Fruit fly (Drosophila melanogaster): Measurements from ENCODE around the gene Prosalpha2.

Gene Prosalpha2

dm6 chr3R:12422379-12422975 is 8.6 kb upstream of the Prosalpha2 start, which contains the start of the genes Scgbeta and CG17202 (continued):
- TF ChIP-seq CG30431 (GFP tag; optimal IDR thresholded peaks at IDR 0.05) (no peak), CG9727 (GFP tag; optimal IDR thresholded peaks at IDR 0.05) (no peak), Scr (GFP tag; IDR thresholded peaks at IDR 0.05; ENCODE audit: partially characterized antibody) (no peak), CG7987 (GFP tag; optimal IDR thresholded peaks at IDR 0.05) (no peak), ken (GFP tag; IDR thresholded peaks at IDR 0.05) (no peak), CG17328 (GFP tag; IDR thresholded peaks at IDR 0.05) (no peak), CG34376 (GFP tag; optimal IDR thresholded peaks at IDR 0.05) (peak; percentile 40), aop (GFP tag; IDR thresholded peaks at IDR 0.05) (no peak), CG34422 (GFP tag; IDR thresholded peaks at IDR 0.05) (no peak), btn (GFP tag; optimal IDR thresholded peaks at IDR 0.05) (no peak), sob (GFP tag; IDR thresholded peaks at IDR 0.05) (no peak), Nf-YC (tag; optimal IDR thresholded peaks at IDR 0.05) (no peak), Six4 (GFP tag; optimal IDR thresholded peaks at IDR 0.05) (no peak), CG31365 (tag; optimal IDR thresholded peaks at IDR 0.05) (no peak), CG12299 (tag; optimal IDR thresholded peaks at IDR 0.05) (no peak), CG10321 (GFP tag; IDR thresholded peaks at IDR 0.05) (no peak), Stat92E (GFP tag; optimal IDR thresholded peaks at IDR 0.05) (no peak), CG10431 (GFP tag; optimal IDR thresholded peaks at IDR 0.05) (no peak), CG6854 (GFP tag; optimal IDR thresholded peaks at IDR 0.05) (no peak), CG1529 (GFP tag; optimal IDR thresholded peaks at IDR 0.05) (no peak), CG17359 (tag; optimal IDR thresholded peaks at IDR 0.05) (no peak), ato (GFP tag; IDR thresholded peaks at IDR 0.05; ENCODE audit: partially characterized antibody) (no peak), Blimp-1 (GFP tag; optimal IDR thresholded peaks at IDR 0.05) (no peak), Gug (GFP tag; IDR thresholded peaks at IDR 0.05) (no peak), scrt (GFP tag; optimal IDR thresholded peaks at IDR 0.05) (no peak), CG9797 (GFP tag; optimal IDR thresholded peaks at IDR 0.05) (peak; percentile 79), az2 (GFP tag; optimal IDR thresholded peaks at IDR 0.05) (no peak), PHDP (tag; optimal IDR thresholded peaks at IDR 0.05) (no peak), mld (GFP tag; IDR thresholded peaks at IDR 0.05; ENCODE audit: partially characterized antibody) (no peak), CG34224 (GFP tag; IDR thresholded peaks at IDR 0.05; ENCODE audit: partially characterized antibody) (no peak), CG1647 (GFP tag; optimal IDR thresholded peaks at IDR 0.05) (no peak), Ada2b (GFP tag; IDR thresholded peaks at IDR 0.05) (0 out of 2 replicates have a peak, but pooled peaks have one; percentile 5), CG10209 (GFP tag; optimal IDR thresholded peaks at IDR 0.05) (no peak), pho (GFP tag; optimal IDR thresholded peaks at IDR 0.05) (no peak), tna (GFP tag; IDR thresholded peaks at IDR 0.05; ENCODE audit: partially characterized antibody) (no peak), CG14965 (GFP tag; optimal IDR thresholded peaks at IDR 0.05; ENCODE audit: borderline replicate concordance) (no peak), seq (GFP tag; IDR thresholded peaks at IDR 0.05) (no peak), Eip74EF (GFP tag; optimal IDR thresholded peaks at IDR 0.05) (no peak), Hsf (GFP tag; optimal IDR thresholded peaks at IDR 0.05) (peak; percentile 17), ems (GFP tag; optimal IDR thresholded peaks at IDR 0.05) (no peak), Pdp1 (GFP tag; optimal IDR thresholded peaks at IDR 0.05) (no peak), fd96Cb (tag; optimal IDR thresholded peaks at IDR 0.05) (no peak), Gsc (GFP tag; IDR thresholded peaks at IDR 0.05) (no peak), lov (optimal IDR thresholded peaks at IDR 0.05) (no peak), lov (GFP tag; IDR thresholded peaks at IDR 0.05) (no peak), CG8089 (GFP tag; optimal IDR thresholded peaks at IDR 0.05) (no peak), corto (GFP tag; optimal IDR thresholded peaks at IDR 0.05) (no peak), CG1792 (GFP tag; optimal IDR thresholded peaks at IDR 0.05) (no peak), B-H1 (GFP tag; IDR thresholded peaks at IDR 0.05) (no peak), Tbp (GFP tag; optimal IDR thresholded peaks at IDR 0.05) (no peak)

Measured in whole organism, embryonic.